Worm (Caenorhabditis elegans): ENCODE results near the gene sqrd-1.

DNA sequence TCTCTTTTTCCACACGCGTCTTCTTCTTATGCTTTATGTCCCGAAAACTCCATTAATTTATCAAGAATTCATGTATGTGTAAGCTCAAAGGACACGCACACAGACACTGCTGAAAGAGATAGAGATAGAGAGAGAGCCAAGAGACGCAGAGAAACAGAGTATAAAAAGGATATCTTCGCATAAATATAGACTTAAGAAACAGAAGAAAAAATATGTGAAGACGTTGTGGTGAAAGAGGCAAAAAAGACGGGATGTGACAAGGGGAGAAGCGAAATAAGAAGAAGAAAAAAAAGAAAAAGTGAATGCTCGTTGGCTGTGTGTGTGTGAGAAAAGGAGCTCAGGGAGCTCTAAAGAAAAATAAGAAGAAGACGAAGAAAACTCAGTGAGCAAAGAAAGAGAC, 41.1 kb downstream of the sqrd-1 start:
- TF ChIP-seq unc-39 (tag; optimal IDR thresholded peaks at IDR 0.05) = no peak
- no peak for TF ChIP-seq nhr-12 (tag; optimal IDR thresholded peaks at IDR 0.05)
- no peak for TF ChIP-seq nhr-28 (tag; optimal IDR thresholded peaks at IDR 0.05)
- TF ChIP-seq cnd-1 (tag; optimal IDR thresholded peaks at IDR 0.05) = no peak
- TF ChIP-seq tbx-8 (GFP tag; optimal IDR thresholded peaks at IDR 0.05) = no peak
- TF ChIP-seq lsy-2 (tag; optimal IDR thresholded peaks at IDR 0.05) = no peak
- no peak for TF ChIP-seq snpc-4 (tag; optimal IDR thresholded peaks at IDR 0.05)
- TF ChIP-seq blmp-1 (tag; optimal IDR thresholded peaks at IDR 0.05) = no peak
- no peak for TF ChIP-seq ceh-39 (tag; optimal IDR thresholded peaks at IDR 0.05)
- no peak for TF ChIP-seq nhr-237 (tag; optimal IDR thresholded peaks at IDR 0.05)
